Fruit fly (Drosophila melanogaster) whole organism, embryonic: ENCODE data around the gene CG42824.

Experiments used
- CG10543 ChIP-seq: fragments of 200-800 bp; sonication (Bioruptor generic); optimal IDR thresholded peaks from 3 replicates; lab custom pipeline; 2017; ENCODE audit warnings: missing biosample characterization, mild to moderate bottlenecking, missing genetic modification characterization, moderate library complexity
- CG11456 ChIP-seq: fragments of 200-800 bp; sonication (Bioruptor generic); IDR thresholded peaks from 3 replicates; pipeline ENCODE4 v1.3.6; 2022; ENCODE audit warnings: missing biosample characterization, missing genetic modification characterization
- CG11695 ChIP-seq: fragments of 200-800 bp; sonication (Bioruptor generic); IDR thresholded peaks from 3 replicates; pipeline ENCODE4 v1.3.6; 2022; ENCODE audit warnings: missing biosample characterization, missing genetic modification characterization
- CG12071 ChIP-seq: fragments of 200-800 bp; sonication (Bioruptor generic); optimal IDR thresholded peaks from 3 replicates; lab custom pipeline; 2018; ENCODE audit warnings: missing biosample characterization, mild to moderate bottlenecking, missing genetic modification characterization
- CG12659 ChIP-seq: fragments of 200-800 bp; sonication (Bioruptor generic); optimal IDR thresholded peaks from 3 replicates; lab custom pipeline; 2017; ENCODE audit warnings: mild to moderate bottlenecking, missing biosample characterization, missing genetic modification reagents, missing genetic modification characterization
- CG13775 ChIP-seq: fragments of 200-800 bp; sonication (Bioruptor generic); optimal IDR thresholded peaks from 3 replicates; lab custom pipeline; 2017; ENCODE audit warnings: missing biosample characterization, mild to moderate bottlenecking, missing genetic modification characterization
- CG14965 ChIP-seq: fragments of 200-800 bp; sonication (Bioruptor generic); optimal IDR thresholded peaks from 2 replicates; lab custom pipeline; 2016; ENCODE audit warnings: missing biosample characterization, missing genetic modification characterization, borderline replicate concordance
- CG15011 ChIP-seq: fragments of 200-800 bp; sonication (Bioruptor generic); optimal IDR thresholded peaks from 3 replicates; lab custom pipeline; 2018; ENCODE audit warnings: missing biosample characterization, mild to moderate bottlenecking, missing genetic modification characterization
- CG1647 ChIP-seq: fragments of 200-800 bp; sonication (Bioruptor generic); optimal IDR thresholded peaks from 3 replicates; lab custom pipeline; 2016; ENCODE audit warnings: missing biosample characterization, missing genetic modification characterization
- CG17359 ChIP-seq: fragments of 200-800 bp; sonication (Bioruptor generic); optimal IDR thresholded peaks from 3 replicates; lab custom pipeline; 2018; ENCODE audit warnings: missing biosample characterization, mild to moderate bottlenecking, missing genetic modification characterization, moderate library complexity
- CG18599 ChIP-seq: fragments of 200-800 bp; sonication (Bioruptor generic); optimal IDR thresholded peaks from 3 replicates; lab custom pipeline; 2017; ENCODE audit warnings: missing biosample characterization, missing genetic modification characterization, mild to moderate bottlenecking, moderate library complexity, missing genetic modification reagents
- CG18619 ChIP-seq: fragments of 200-800 bp; sonication (Bioruptor generic); optimal IDR thresholded peaks from 3 replicates; lab custom pipeline; 2017; ENCODE audit warnings: missing biosample characterization, mild to moderate bottlenecking, missing genetic modification characterization
- CG18764 ChIP-seq: fragments of 200-800 bp; sonication (Bioruptor generic); optimal IDR thresholded peaks from 3 replicates; lab custom pipeline; 2016; ENCODE audit warnings: missing biosample characterization, missing genetic modification characterization
- CG42726 ChIP-seq: fragments of 200-800 bp; sonication (Bioruptor generic); IDR thresholded peaks from 2 replicates; pipeline ENCODE4 v1.3.6; 2022; ENCODE audit warnings: missing biosample characterization, missing genetic modification characterization; ENCODE audit not compliant: partially characterized antibody
- CG4730 ChIP-seq: fragments of 200-800 bp; sonication (Bioruptor generic); IDR thresholded peaks from 2 replicates; pipeline ENCODE4 v1.3.6; 2022; ENCODE audit warnings: missing biosample characterization, missing genetic modification characterization
- CG6791 ChIP-seq: fragments of 200-800 bp; sonication (Bioruptor generic); IDR thresholded peaks from 3 replicates; pipeline ENCODE4 v1.3.6; 2022; ENCODE audit warnings: missing biosample characterization, missing genetic modification characterization; ENCODE audit not compliant: partially characterized antibody
- CG9797 ChIP-seq: fragments of 200-800 bp; sonication (Bioruptor generic); optimal IDR thresholded peaks from 3 replicates; lab custom pipeline; 2018; ENCODE audit warnings: missing biosample characterization, mild to moderate bottlenecking, missing genetic modification characterization
- CG9817 ChIP-seq: fragments of 200-800 bp; sonication (Bioruptor generic); optimal IDR thresholded peaks from 2 replicates; lab custom pipeline; 2018; ENCODE audit warnings: missing biosample characterization, mild to moderate bottlenecking, missing genetic modification characterization, moderate library complexity
- Chrac-16 ChIP-seq: fragments of 200-800 bp; sonication (Bioruptor generic); optimal IDR thresholded peaks from 3 replicates; lab custom pipeline; 2016; ENCODE audit warnings: missing biosample characterization, missing genetic modification characterization
- Dad ChIP-seq: fragments of 200-800 bp; sonication (Bioruptor generic); optimal IDR thresholded peaks from 3 replicates; lab custom pipeline; 2016; ENCODE audit warnings: missing biosample characterization, missing genetic modification characterization
- GATAe ChIP-seq: fragments of 200-800 bp; sonication (Bioruptor generic); conservative IDR thresholded peaks from 2 replicates; pipeline ENCODE4 v1.3.6; 2022; ENCODE audit warnings: missing biosample characterization, missing genetic modification characterization
- HmgD ChIP-seq: fragments of 200-800 bp; sonication (Bioruptor generic); optimal IDR thresholded peaks from 3 replicates; lab custom pipeline; 2016; ENCODE audit warnings: missing biosample characterization, missing genetic modification characterization
- HmgZ ChIP-seq: fragments of 200-800 bp; sonication (Bioruptor generic); optimal IDR thresholded peaks from 2 replicates; lab custom pipeline; 2018; ENCODE audit warnings: missing biosample characterization, mild to moderate bottlenecking, missing genetic modification characterization
- Hsf ChIP-seq: fragments of 200-800 bp; sonication (Bioruptor generic); optimal IDR thresholded peaks from 3 replicates; lab custom pipeline; 2016; ENCODE audit warnings: missing biosample characterization, missing genetic modification characterization
- MTF-1 ChIP-seq: fragments of 200-800 bp; sonication (Bioruptor generic); optimal IDR thresholded peaks from 2 replicates; lab custom pipeline; 2018; ENCODE audit warnings: missing biosample characterization, mild to moderate bottlenecking, missing genetic modification characterization, borderline replicate concordance
- Neu2 ChIP-seq: fragments of 200-800 bp; sonication (Bioruptor generic); optimal IDR thresholded peaks from 3 replicates; lab custom pipeline; 2016; ENCODE audit warnings: missing biosample characterization, missing genetic modification characterization, borderline replicate concordance
- Nf-YC ChIP-seq: fragments of 200-800 bp; optimal IDR thresholded peaks from 3 replicates; lab custom pipeline; 2019; ENCODE audit warnings: missing biosample characterization, mild to moderate bottlenecking, missing genetic modification characterization, moderate library complexity
- Optix ChIP-seq: fragments of 200-800 bp; sonication (Bioruptor generic); IDR thresholded peaks from 3 replicates; pipeline ENCODE4 v1.3.6; 2022; ENCODE audit warnings: missing biosample characterization, missing genetic modification characterization
- Pdp1 ChIP-seq, 2 experiments: fragments of 200-800 bp; sonication (Bioruptor generic); optimal IDR thresholded peaks; 3 replicates each; lab custom pipeline; 2016; ENCODE audit warnings: missing biosample characterization in 2 of 2, missing genetic modification characterization in 2 of 2, mild to moderate bottlenecking in 1 of 2, moderate library complexity in 1 of 2
- bigmax ChIP-seq: fragments of 200-800 bp; sonication (Bioruptor generic); optimal IDR thresholded peaks from 2 replicates; lab custom pipeline; 2018; ENCODE audit warnings: missing biosample characterization, mild to moderate bottlenecking, missing genetic modification characterization
- btn ChIP-seq: fragments of 200-800 bp; sonication (Bioruptor generic); optimal IDR thresholded peaks from 2 replicates; lab custom pipeline; 2016; ENCODE audit warnings: missing biosample characterization, missing genetic modification characterization
- cas ChIP-seq: fragments of 200-800 bp; sonication (Bioruptor generic); IDR thresholded peaks from 2 replicates; pipeline ENCODE4 v1.3.6; 2022; ENCODE audit warnings: missing biosample characterization, missing genetic modification characterization
- cg ChIP-seq: fragments of 200-800 bp; sonication (Bioruptor generic); optimal IDR thresholded peaks from 3 replicates; lab custom pipeline; 2019; ENCODE audit warnings: missing biosample characterization, mild to moderate bottlenecking, missing genetic modification characterization, moderate library complexity
- dan ChIP-seq: fragments of 200-800 bp; sonication (Bioruptor generic); IDR thresholded peaks from 2 replicates; pipeline ENCODE4 v1.3.6; 2022; ENCODE audit warnings: missing biosample characterization, missing genetic modification characterization
- en ChIP-seq: fragments of 200-800 bp; sonication (Bioruptor generic); optimal IDR thresholded peaks from 2 replicates; lab custom pipeline; 2016; ENCODE audit warnings: missing biosample characterization, missing genetic modification characterization
- fd102C ChIP-seq: fragments of 200-800 bp; sonication (Bioruptor generic); optimal IDR thresholded peaks from 2 replicates; lab custom pipeline; 2018; ENCODE audit warnings: missing biosample characterization, mild to moderate bottlenecking, missing genetic modification characterization, moderate library complexity
- gro ChIP-seq: fragments of 200-800 bp; sonication (Bioruptor generic); optimal IDR thresholded peaks from 2 replicates; lab custom pipeline; 2016; ENCODE audit warnings: missing biosample characterization, missing genetic modification characterization
- lab ChIP-seq: fragments of 200-800 bp; sonication (Bioruptor generic); optimal IDR thresholded peaks from 3 replicates; lab custom pipeline; 2017; ENCODE audit warnings: missing biosample characterization, missing genetic modification characterization, mild to moderate bottlenecking, moderate library complexity, missing genetic modification reagents
- nau ChIP-seq: fragments of 200-800 bp; sonication (Bioruptor generic); optimal IDR thresholded peaks from 3 replicates; lab custom pipeline; 2017; ENCODE audit warnings: missing biosample characterization, mild to moderate bottlenecking, missing genetic modification characterization, missing genetic modification reagents
- nmo ChIP-seq: fragments of 200-800 bp; sonication (Bioruptor generic); optimal IDR thresholded peaks from 2 replicates; lab custom pipeline; 2018; ENCODE audit warnings: missing biosample characterization, mild to moderate bottlenecking, missing genetic modification characterization, moderate library complexity
- oc ChIP-seq: fragments of 200-800 bp; sonication (Bioruptor generic); optimal IDR thresholded peaks from 2 replicates; lab custom pipeline; 2018; ENCODE audit warnings: missing biosample characterization, mild to moderate bottlenecking, missing genetic modification characterization, moderate library complexity
- otp ChIP-seq: fragments of 200-800 bp; sonication (Bioruptor generic); IDR thresholded peaks from 3 replicates; pipeline ENCODE4, ENCODE4 v1.3.6; 2022; ENCODE audit warnings: missing biosample characterization, missing genetic modification characterization
- psq ChIP-seq: fragments of 200-800 bp; sonication (Bioruptor generic); optimal IDR thresholded peaks from 2 replicates; lab custom pipeline; 2017; ENCODE audit warnings: missing biosample characterization, missing genetic modification characterization
- ranshi ChIP-seq: fragments of 200-800 bp; sonication (Bioruptor generic); IDR thresholded peaks from 2 replicates; pipeline ENCODE4 v1.3.6; 2022; ENCODE audit warnings: missing biosample characterization, missing genetic modification characterization
- schlank ChIP-seq: fragments of 200-800 bp; sonication (Bioruptor generic); optimal IDR thresholded peaks from 2 replicates; lab custom pipeline; 2018; ENCODE audit warnings: missing biosample characterization, mild to moderate bottlenecking, missing genetic modification characterization
- sd ChIP-seq: fragments of 200-800 bp; sonication (Bioruptor generic); optimal IDR thresholded peaks from 3 replicates; lab custom pipeline; 2018; ENCODE audit warnings: missing biosample characterization, mild to moderate bottlenecking, missing genetic modification characterization, moderate library complexity
- shn ChIP-seq: fragments of 200-800 bp; sonication (Bioruptor generic); optimal IDR thresholded peaks from 3 replicates; lab custom pipeline; 2016; ENCODE audit warnings: missing biosample characterization, missing genetic modification characterization
- sim ChIP-seq: fragments of 200-800 bp; sonication (Bioruptor generic); IDR thresholded peaks from 2 replicates; pipeline ENCODE4 v1.3.6; 2022; ENCODE audit warnings: missing biosample characterization, missing genetic modification characterization
- toy ChIP-seq: fragments of 200-800 bp; sonication (Bioruptor generic); IDR thresholded peaks from 2 replicates; pipeline ENCODE4 v1.3.6; 2022; ENCODE audit warnings: missing biosample characterization, missing genetic modification characterization
- zfh2 ChIP-seq: fragments of 200-800 bp; sonication (Bioruptor generic); optimal IDR thresholded peaks from 2 replicates; lab custom pipeline; 2016; ENCODE audit warnings: missing biosample characterization, missing genetic modification characterization

The CG42824 gene

DNA sequence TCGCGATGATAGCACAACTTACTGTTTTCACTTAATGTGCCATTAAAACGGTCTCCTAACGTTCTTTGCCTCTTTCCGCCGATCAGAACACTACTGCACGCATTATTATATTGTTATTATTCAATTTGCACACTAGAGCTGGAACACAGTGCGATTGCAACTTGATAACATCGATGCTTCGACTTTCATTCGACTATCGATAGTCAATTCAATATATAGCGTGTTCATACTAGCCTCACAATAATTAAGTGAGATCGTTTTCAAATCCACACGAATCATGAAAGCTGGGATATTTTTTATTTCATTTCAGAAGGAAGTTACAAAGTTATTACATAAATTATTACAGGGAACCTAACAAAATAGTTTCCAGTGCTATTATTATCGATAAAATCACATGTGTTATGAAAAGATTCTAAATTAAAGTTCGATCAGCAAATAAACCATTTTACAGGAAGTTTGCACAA lies 5.0 kb downstream of the CG42824 start (continued):
- TF ChIP-seq CG9817 (tag; lab: Kevin White, UChicago) (peak; percentile 54), CG14965 (GFP tag; lab: Kevin White, UChicago) (no peak), toy (no peak), cas (0 out of 2 replicates have a peak, but pooled peaks have one; percentile 31), otp (GFP tag; lab: Robert Waterston, UW) (no peak), btn (GFP tag; lab: Kevin White, UChicago) (no peak), CG9797 (GFP tag; lab: Kevin White, UChicago) (no peak), nmo (GFP tag; lab: Kevin White, UChicago) (peak; percentile 54), CG18764 (peak; percentile 9), sim (GFP tag; lab: Robert Waterston, UW) (no peak), Dad (GFP tag; lab: Kevin White, UChicago) (no peak), Hsf (GFP tag; lab: Kevin White, UChicago) (peak; percentile 82), CG15011 (GFP tag; lab: Kevin White, UChicago) (no peak), fd102C (GFP tag; lab: Kevin White, UChicago) (no peak), zfh2 (GFP tag; lab: Kevin White, UChicago) (peak; percentile 66), nau (GFP tag; lab: Kevin White, UChicago) (no peak), ranshi (GFP tag; lab: Robert Waterston, UW) (peak; percentile 62), Pdp1 (GFP tag; optimal IDR thresholded peaks at IDR 0.05; lab: Kevin White, UChicago) (peak; percentile 61 to 85), Neu2 (GFP tag; lab: Kevin White, UChicago) (no peak), psq (no peak), lab (GFP tag; lab: Kevin White, UChicago) (peak; percentile 13), shn (peak; percentile 54), CG11456 (peak; percentile 74), CG1647 (GFP tag; lab: Kevin White, UChicago) (no peak), CG10543 (GFP tag; lab: Kevin White, UChicago) (no peak), sd (tag; lab: Kevin White, UChicago) (peak; percentile 24), CG17359 (tag; lab: Kevin White, UChicago) (no peak), CG13775 (GFP tag; lab: Kevin White, UChicago) (peak; percentile 67), bigmax (GFP tag; lab: Kevin White, UChicago) (no peak), CG12071 (GFP tag; lab: Kevin White, UChicago) (no peak), oc (tag; lab: Kevin White, UChicago) (no peak), CG42726 (GFP tag; lab: Robert Waterston, UW) (peak; percentile 43; the same call in 1 of the 2 replicates), CG12659 (peak; percentile 72), CG4730 (GFP tag; lab: Robert Waterston, UW) (no peak), gro (GFP tag; lab: Kevin White, UChicago) (peak; percentile 51), MTF-1 (no peak), HmgZ (tag; lab: Kevin White, UChicago) (peak; percentile 84), CG11695 (GFP tag; lab: Robert Waterston, UW) (0 out of 3 replicates have a peak, but pooled peaks have one; percentile 44), cg (GFP tag; lab: Kevin White, UChicago) (no peak), en (GFP tag; lab: Kevin White, UChicago) (no peak), CG18619 (GFP tag; lab: Kevin White, UChicago) (peak; percentile 15), CG6791 (GFP tag; lab: Robert Waterston, UW) (peak; percentile 85), Optix (GFP tag; lab: Robert Waterston, UW) (no peak), CG18599 (GFP tag; lab: Kevin White, UChicago) (peak; percentile 59), schlank (tag; lab: Kevin White, UChicago) (peak; percentile 13), Nf-YC (tag; lab: Kevin White, UChicago) (peak; percentile 50), HmgD (GFP tag; lab: Kevin White, UChicago) (no peak), dan (GFP tag; lab: Robert Waterston, UW) (no peak), Chrac-16 (GFP tag; lab: Kevin White, UChicago) (peak; percentile 41), GATAe (GFP tag; lab: Robert Waterston, UW) (peak; percentile 14; the same call in 1 of the 2 replicates)
